3 worm cellular contexts compared by ENCODE assay signal in genomic region chrX:15689244-15689643, ce11.
TF ChIP-seq lines count a peak whose summit lies in the region.

Gene C03H12.1 (plus strand): TSS chrX:15689449.

TF ChIP-seq in whole organism, L1 larva, 84 proteins besides CTCF, POLR2A, EP300 and RAD21 (continued from another document):
- TF ChIP-seq ztf-4 (tag; optimal IDR thresholded peaks at IDR 0.05; lab: Kevin White, UChicago) (no peak), ets-5 (GFP tag; IDR thresholded peaks at IDR 0.05; lab: Robert Waterston, UW) (no peak), dsc-1 (tag; optimal IDR thresholded peaks at IDR 0.05; lab: Kevin White, UChicago) (no peak), mep-1 (tag; optimal IDR thresholded peaks at IDR 0.05; lab: Kevin White, UChicago) (peak; percentile 6), blmp-1 (tag; optimal IDR thresholded peaks at IDR 0.05; lab: Kevin White, UChicago) (peak; percentile 11), elt-2 (tag; optimal IDR thresholded peaks at IDR 0.05; lab: Kevin White, UChicago) (peak; percentile 68), alr-1 (tag; optimal IDR thresholded peaks at IDR 0.05; lab: Kevin White, UChicago; ENCODE audit: borderline replicate concordance) (no peak), skn-1 (tag; optimal IDR thresholded peaks at IDR 0.05; lab: Kevin White, UChicago) (no peak), egl-27 (tag; optimal IDR thresholded peaks at IDR 0.05; lab: Kevin White, UChicago) (no peak), ceh-63 (GFP tag; optimal IDR thresholded peaks at IDR 0.05; lab: Kevin White, UChicago) (no peak), hlh-4 (tag; optimal IDR thresholded peaks at IDR 0.05; lab: Kevin White, UChicago) (no peak), lin-35 (GFP tag; optimal IDR thresholded peaks at IDR 0.05; lab: Kevin White, UChicago) (peak in 1 of 2 experiments; percentile 42), aha-1 (tag; optimal IDR thresholded peaks at IDR 0.05; lab: Kevin White, UChicago) (no peak), hpl-2 (GFP tag; optimal IDR thresholded peaks at IDR 0.05; lab: Kevin White, UChicago) (no peak), fkh-4 (tag; optimal IDR thresholded peaks at IDR 0.05; lab: Kevin White, UChicago; ENCODE audit: borderline replicate concordance) (no peak), nhr-20 (tag; optimal IDR thresholded peaks at IDR 0.05; lab: Kevin White, UChicago) (peak; percentile 27), pax-3 (tag; optimal IDR thresholded peaks at IDR 0.05; lab: Kevin White, UChicago) (no peak), fkh-8 (tag; optimal IDR thresholded peaks at IDR 0.05; lab: Kevin White, UChicago) (no peak), pqm-1 (tag; optimal IDR thresholded peaks at IDR 0.05; lab: Kevin White, UChicago) (no peak), nhr-47 (tag; optimal IDR thresholded peaks at IDR 0.05; lab: Kevin White, UChicago) (no peak), efl-3 (GFP tag; optimal IDR thresholded peaks at IDR 0.05; lab: Kevin White, UChicago) (no peak), egl-13 (tag; optimal IDR thresholded peaks at IDR 0.05; lab: Kevin White, UChicago) (no peak), jun-1 (tag; optimal IDR thresholded peaks at IDR 0.05; lab: Kevin White, UChicago) (no peak), nhr-28 (tag; optimal IDR thresholded peaks at IDR 0.05; lab: Kevin White, UChicago) (no peak), lin-13 (GFP tag; optimal IDR thresholded peaks at IDR 0.05; lab: Kevin White, UChicago) (no peak), ces-1 (GFP tag; optimal IDR thresholded peaks at IDR 0.05; lab: Kevin White, UChicago) (no peak), ceh-90 (tag; optimal IDR thresholded peaks at IDR 0.05; lab: Kevin White, UChicago) (no peak), nhr-77 (tag; optimal IDR thresholded peaks at IDR 0.05; lab: Kevin White, UChicago) (no peak), grh-1 (GFP tag; IDR thresholded peaks at IDR 0.05; lab: Robert Waterston, UW) (no peak), ama-1 (optimal IDR thresholded peaks at IDR 0.05; lab: Kevin White, UChicago) (no peak), fkh-10 (GFP tag; optimal IDR thresholded peaks at IDR 0.05; lab: Kevin White, UChicago) (no peak), sox-4 (tag; optimal IDR thresholded peaks at IDR 0.05; lab: Kevin White, UChicago) (no peak), tlp-1 (tag; optimal IDR thresholded peaks at IDR 0.05; lab: Kevin White, UChicago) (no peak)

TF ChIP-seq in whole organism, L3 larva, 47 proteins besides CTCF, POLR2A, EP300 and RAD21 (continued from another document):
- TF ChIP-seq elt-2 (tag; optimal IDR thresholded peaks at IDR 0.05; lab: Kevin White, UChicago), result peak; percentile 61
- TF ChIP-seq tbx-2 (tag; optimal IDR thresholded peaks at IDR 0.05; lab: Kevin White, UChicago), result no peak
- TF ChIP-seq mml-1 (tag; optimal IDR thresholded peaks at IDR 0.05; lab: Kevin White, UChicago), result no peak
TF ChIP-seq in whole organism, L3 larva: peak in this region for 4.

TF ChIP-seq in whole organism, L4 larva, 104 proteins besides CTCF, POLR2A, EP300 and RAD21 (continued from another document):
- TF ChIP-seq lin-1 (GFP tag; IDR thresholded peaks at IDR 0.05; lab: Robert Waterston, UW), result no peak
- no peak for TF ChIP-seq zip-2 (tag; optimal IDR thresholded peaks at IDR 0.05; lab: Kevin White, UChicago)
- TF ChIP-seq php-3 (GFP tag; IDR thresholded peaks at IDR 0.05; lab: Robert Waterston, UW), result no peak
- peak; percentile 85 for TF ChIP-seq nhr-28 (tag; optimal IDR thresholded peaks at IDR 0.05; lab: Kevin White, UChicago)
- TF ChIP-seq sdz-12 (GFP tag; optimal IDR thresholded peaks at IDR 0.05; lab: Kevin White, UChicago), result no peak
- TF ChIP-seq daf-19 (GFP tag; conservative IDR thresholded peaks at IDR 0.05; lab: Robert Waterston, UW), result no peak
- TF ChIP-seq mes-2 (tag; optimal IDR thresholded peaks at IDR 0.05; lab: Kevin White, UChicago; ENCODE audit: poor library complexity, severe bottlenecking), result peak; percentile 41
- no peak for TF ChIP-seq spr-3 (GFP tag; optimal IDR thresholded peaks at IDR 0.05; lab: Kevin White, UChicago)
- no peak for TF ChIP-seq nhr-25 (tag; optimal IDR thresholded peaks at IDR 0.05; lab: Kevin White, UChicago; ENCODE audit: borderline replicate concordance, insufficient read depth)
- TF ChIP-seq nhr-6 (tag; optimal IDR thresholded peaks at IDR 0.05; lab: Kevin White, UChicago), result no peak
